Worm (Caenorhabditis elegans) whole organism, midembryonic: Measurements from ENCODE around the gene cin-4.

Experiments
- T22C8.4 ChIP-seq: fragments of 200-800 bp; sonication (Bioruptor generic); IDR thresholded peaks from 2 replicates; pipeline ENCODE4 v1.3.6; 2022; ENCODE audit warnings: missing genetic modification characterization, missing compliant biosample characterization
- cog-1 ChIP-seq: sonication (generic microtip); optimal IDR thresholded peaks from 2 replicates; lab custom pipeline; 2016; ENCODE audit warnings: missing genetic modification characterization, missing compliant biosample characterization
- flt-1 ChIP-seq: fragments of 200-800 bp; sonication (Bioruptor generic); IDR thresholded peaks from 2 replicates; pipeline ENCODE4 v1.3.6; 2022; ENCODE audit warnings: missing genetic modification characterization, missing compliant biosample characterization
- klf-2 ChIP-seq: fragments of 200-800 bp; sonication (Bioruptor generic); conservative IDR thresholded peaks from 2 replicates; pipeline ENCODE4 v1.3.6; 2022; ENCODE audit warnings: missing genetic modification reagents, missing genetic modification characterization, missing compliant biosample characterization
- med-1 ChIP-seq: sonication (generic microtip); optimal IDR thresholded peaks from 2 replicates; lab custom pipeline; 2017; ENCODE audit warnings: missing genetic modification characterization, mild to moderate bottlenecking, missing compliant biosample characterization, antibody characterized with exemption, missing genetic modification reagents; ENCODE audit not compliant: insufficient read depth
- ref-1 ChIP-seq: fragments of 200-800 bp; sonication (Bioruptor generic); conservative IDR thresholded peaks from 2 replicates; pipeline ENCODE4 v1.3.6; 2022; ENCODE audit warnings: missing genetic modification reagents, missing genetic modification characterization, missing compliant biosample characterization
- tab-1 ChIP-seq: fragments of 200-800 bp; sonication (Bioruptor generic); IDR thresholded peaks from 2 replicates; pipeline ENCODE4 v1.3.6; 2022; ENCODE audit warnings: missing genetic modification characterization, missing compliant biosample characterization
- ztf-23 ChIP-seq: fragments of 200-800 bp; sonication (Bioruptor generic); IDR thresholded peaks from 2 replicates; pipeline ENCODE4 v1.3.6; 2022; ENCODE audit warnings: missing genetic modification reagents, missing genetic modification characterization, missing compliant biosample characterization
- ztf-29 ChIP-seq: fragments of 200-800 bp; sonication (Bioruptor generic); IDR thresholded peaks from 2 replicates; pipeline ENCODE4 v1.3.6; 2022; ENCODE audit warnings: missing genetic modification reagents, missing genetic modification characterization, missing compliant biosample characterization

cin-4 gene

DNA sequence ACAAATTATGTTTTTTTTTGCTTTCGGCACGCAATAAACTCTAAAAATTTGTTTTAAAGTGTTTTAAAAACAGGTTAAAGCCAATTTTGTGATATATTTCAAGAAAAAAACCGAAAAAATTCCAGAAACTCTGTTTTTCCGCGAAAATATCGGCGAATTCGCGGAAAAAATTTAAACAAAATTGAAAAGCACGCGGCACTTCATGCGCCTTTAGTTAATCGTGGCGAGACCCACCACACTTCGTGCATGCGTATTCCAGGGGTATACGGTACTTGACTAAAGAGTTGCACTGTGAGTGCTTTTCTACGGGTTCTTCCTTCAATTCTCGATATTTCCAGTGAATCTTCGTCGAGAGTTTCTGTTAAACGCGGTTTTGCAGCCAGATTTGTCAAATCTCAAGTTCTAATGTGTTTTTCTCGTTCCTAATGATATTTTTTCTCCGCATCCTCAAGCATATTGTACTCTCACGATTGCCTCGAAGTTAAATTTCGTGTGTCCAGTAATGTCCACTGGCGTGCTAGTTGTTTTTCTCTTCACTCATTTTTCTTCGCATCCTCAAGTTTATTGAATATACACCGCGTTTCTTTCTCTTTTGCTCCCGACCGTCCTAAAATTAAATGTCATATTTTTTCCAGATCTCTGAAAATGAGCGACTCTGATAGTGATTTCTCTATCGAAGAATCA is at the start of gene cin-4:
Gene cin-4 (plus strand): TSS at position 634 of the 684 bp plus-strand sequence.
- TF ChIP-seq ztf-29 (GFP tag; lab: Robert Waterston, UW) (no peak), ref-1 (no peak), med-1 (GFP tag; lab: Kevin White, UChicago) (no peak), flt-1 (GFP tag; lab: Robert Waterston, UW) (no peak), T22C8.4 (no peak), cog-1 (tag; lab: Kevin White, UChicago) (no peak), klf-2 (no peak)

DNA sequence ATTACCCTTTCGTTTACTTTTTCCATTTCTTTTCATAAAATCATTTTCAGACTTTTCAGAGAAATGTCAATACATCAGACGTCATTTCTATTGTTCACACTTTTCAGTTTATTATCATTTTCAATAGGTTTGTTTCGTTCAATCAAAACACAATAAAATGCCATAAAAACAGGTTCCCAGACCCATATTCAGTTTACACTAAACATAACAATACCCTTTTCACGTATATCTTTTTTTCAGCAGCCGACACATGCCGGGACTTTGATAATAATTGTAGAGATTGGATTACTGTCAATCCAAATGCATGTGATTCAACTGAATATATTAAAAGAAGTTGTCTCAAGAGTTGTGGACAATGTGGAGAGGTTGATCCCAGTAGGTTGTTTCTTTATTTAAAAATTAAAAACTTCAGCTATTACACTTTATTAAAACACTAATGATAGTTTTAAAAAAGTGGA is 48.2 kb upstream of the cin-4 start, which contains the start of gene C15F1.1:
Gene C15F1.1 (plus strand): TSS at position 51 of the 458 bp plus-strand sequence.
- TF ChIP-seq klf-2 = no peak
- no peak for TF ChIP-seq tab-1 (GFP tag; lab: Robert Waterston, UW)
- no peak for TF ChIP-seq med-1 (GFP tag; lab: Kevin White, UChicago)
- no peak for TF ChIP-seq flt-1 (GFP tag; lab: Robert Waterston, UW)
- no peak for TF ChIP-seq cog-1 (tag; lab: Kevin White, UChicago)
- no peak for TF ChIP-seq T22C8.4
- TF ChIP-seq ztf-23 (GFP tag; lab: Robert Waterston, UW) = no peak
- no peak for TF ChIP-seq ref-1
- TF ChIP-seq ztf-29 (GFP tag; lab: Robert Waterston, UW) = no peak

DNA sequence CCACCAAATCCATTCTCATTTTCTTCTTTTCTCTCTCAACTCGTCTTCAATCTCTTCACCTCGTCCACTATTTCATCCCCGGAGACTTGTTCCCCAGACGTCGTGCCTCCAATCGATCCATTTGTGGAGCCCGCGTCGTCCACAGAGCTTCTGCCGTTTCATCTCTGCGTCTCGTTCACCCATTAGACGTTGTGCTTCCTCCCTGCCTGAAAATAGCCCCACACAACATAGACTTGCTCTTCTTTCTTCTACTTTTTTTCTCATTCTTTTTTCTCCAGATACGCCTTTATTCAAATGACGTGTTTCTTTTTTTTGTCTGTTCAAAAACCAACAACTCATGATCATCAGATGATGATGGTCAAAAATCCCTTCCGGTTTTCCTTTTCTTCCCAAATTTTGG is 45.1 kb upstream of the cin-4 start:
- TF ChIP-seq klf-2 = no peak
- TF ChIP-seq ztf-29 (GFP tag; lab: Robert Waterston, UW) = no peak
- no peak for TF ChIP-seq cog-1 (tag; lab: Kevin White, UChicago)
- no peak for TF ChIP-seq tab-1 (GFP tag; lab: Robert Waterston, UW)
- no peak for TF ChIP-seq med-1 (GFP tag; lab: Kevin White, UChicago)
- no peak for TF ChIP-seq T22C8.4
- no peak for TF ChIP-seq ztf-23 (GFP tag; lab: Robert Waterston, UW)
- no peak for TF ChIP-seq flt-1 (GFP tag; lab: Robert Waterston, UW)
- no peak for TF ChIP-seq ref-1

DNA sequence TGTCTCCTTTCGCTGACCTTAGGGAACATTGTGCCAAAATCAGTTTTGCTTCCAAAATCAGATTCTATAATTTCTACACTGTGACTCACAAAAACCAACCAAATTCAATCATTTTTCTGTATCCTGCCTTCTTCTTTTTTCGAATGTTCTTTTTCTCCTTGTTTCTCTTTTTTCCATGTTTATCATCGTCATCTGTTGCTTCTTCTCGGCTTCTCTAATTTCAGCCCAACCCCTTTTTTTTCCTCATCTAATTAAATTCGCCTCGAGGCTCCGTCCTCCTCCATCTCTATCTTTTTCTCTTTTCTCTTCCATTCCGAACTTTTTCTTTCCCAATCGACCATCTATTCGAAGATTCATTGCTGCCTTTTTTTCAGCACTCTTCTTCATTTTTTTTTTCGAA is 43.4 kb upstream of the cin-4 start, which contains the start of gene unc-104:
Gene unc-104 (plus strand): TSS at position 311 of the 400 bp plus-strand sequence.
- TF ChIP-seq tab-1 (GFP tag; lab: Robert Waterston, UW) (no peak), med-1 (GFP tag; lab: Kevin White, UChicago) (no peak), flt-1 (GFP tag; lab: Robert Waterston, UW) (no peak), ztf-23 (GFP tag; lab: Robert Waterston, UW) (no peak), ztf-29 (GFP tag; lab: Robert Waterston, UW) (no peak), cog-1 (tag; lab: Kevin White, UChicago) (no peak), ref-1 (no peak), klf-2 (no peak)

DNA sequence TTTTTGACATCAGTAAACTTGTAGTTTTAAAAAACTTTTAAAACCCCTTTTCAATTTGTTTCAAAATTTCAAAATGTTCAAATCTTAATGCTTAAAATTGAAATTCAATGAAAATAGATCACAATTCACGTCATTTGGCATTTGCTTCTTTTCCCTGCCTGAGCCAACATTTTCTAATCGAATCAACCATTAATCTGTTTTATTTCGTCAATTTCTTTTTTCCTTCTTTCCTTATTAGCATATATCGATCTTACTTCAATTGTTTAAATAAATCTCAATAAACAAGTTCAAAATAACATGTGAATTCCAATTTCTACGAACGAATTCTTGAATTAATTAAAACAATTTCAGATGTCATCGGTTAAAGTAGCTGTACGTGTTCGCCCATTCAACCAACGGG is 42.5 kb upstream of the cin-4 start:
- TF ChIP-seq ref-1 = no peak
- no peak for TF ChIP-seq ztf-23 (GFP tag; lab: Robert Waterston, UW)
- TF ChIP-seq T22C8.4 = no peak
- no peak for TF ChIP-seq ztf-29 (GFP tag; lab: Robert Waterston, UW)
- no peak for TF ChIP-seq med-1 (GFP tag; lab: Kevin White, UChicago)
- TF ChIP-seq flt-1 (GFP tag; lab: Robert Waterston, UW) = no peak
- TF ChIP-seq klf-2 = no peak
- no peak for TF ChIP-seq tab-1 (GFP tag; lab: Robert Waterston, UW)
- no peak for TF ChIP-seq cog-1 (tag; lab: Kevin White, UChicago)

DNA sequence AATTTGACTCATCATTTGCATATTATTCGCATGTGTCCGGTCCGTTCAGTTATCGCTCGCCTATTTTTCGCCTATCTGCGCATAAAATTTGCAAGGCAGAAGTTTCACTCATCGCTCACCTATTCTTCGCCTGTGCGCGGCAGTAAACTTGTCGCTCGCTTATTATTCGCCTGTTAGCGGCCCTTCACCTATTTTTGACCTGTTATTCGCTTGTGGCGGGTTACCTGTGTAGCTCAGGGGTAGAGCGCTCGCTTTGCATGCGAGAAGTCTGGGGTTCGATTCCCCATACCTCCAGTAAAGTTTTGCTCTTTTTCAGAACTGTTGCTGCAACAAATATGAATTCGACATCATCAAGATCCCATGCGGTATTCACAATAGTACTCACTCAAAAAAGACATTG is 36.7 kb upstream of the cin-4 start:
- TF ChIP-seq med-1 (GFP tag; lab: Kevin White, UChicago) = peak; percentile 7
- TF ChIP-seq cog-1 (tag; lab: Kevin White, UChicago) = peak; percentile 38
- peak; percentile 93 for TF ChIP-seq ztf-29 (GFP tag; lab: Robert Waterston, UW)
- peak; percentile 95 for TF ChIP-seq tab-1 (GFP tag; lab: Robert Waterston, UW)
- TF ChIP-seq flt-1 (GFP tag; lab: Robert Waterston, UW) = peak; percentile 98
- TF ChIP-seq ztf-23 (GFP tag; lab: Robert Waterston, UW) = peak; percentile 89
- TF ChIP-seq T22C8.4 = peak; percentile 88
- peak; percentile 92 for TF ChIP-seq ref-1
- peak; percentile 85 for TF ChIP-seq klf-2

DNA sequence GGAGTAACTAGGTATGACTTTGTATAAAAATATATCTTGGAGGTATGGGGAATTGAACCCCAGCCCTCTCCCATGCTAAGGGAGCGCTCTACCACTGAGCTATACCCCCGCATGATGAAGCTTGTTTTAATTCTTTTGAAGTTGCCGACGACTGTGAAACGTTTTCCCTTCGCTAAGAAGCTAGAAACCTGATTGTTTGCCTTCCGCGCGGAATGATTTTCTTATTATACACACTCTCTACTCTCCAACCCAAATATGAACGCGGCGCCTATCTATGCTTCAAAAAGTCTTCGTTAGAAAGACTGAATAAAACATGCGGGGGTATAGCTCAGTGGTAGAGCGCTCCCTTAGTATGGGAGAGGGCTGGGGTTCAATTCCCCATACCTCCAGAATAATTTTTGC is 35.1 kb upstream of the cin-4 start:
- TF ChIP-seq T22C8.4 (no peak), ztf-23 (GFP tag; lab: Robert Waterston, UW) (peak; percentile 71; the same call in 1 of the 2 replicates), klf-2 (peak; percentile 58; the same call in 1 of the 2 replicates), flt-1 (GFP tag; lab: Robert Waterston, UW) (peak; percentile 71; the same call in 1 of the 2 replicates)

DNA sequence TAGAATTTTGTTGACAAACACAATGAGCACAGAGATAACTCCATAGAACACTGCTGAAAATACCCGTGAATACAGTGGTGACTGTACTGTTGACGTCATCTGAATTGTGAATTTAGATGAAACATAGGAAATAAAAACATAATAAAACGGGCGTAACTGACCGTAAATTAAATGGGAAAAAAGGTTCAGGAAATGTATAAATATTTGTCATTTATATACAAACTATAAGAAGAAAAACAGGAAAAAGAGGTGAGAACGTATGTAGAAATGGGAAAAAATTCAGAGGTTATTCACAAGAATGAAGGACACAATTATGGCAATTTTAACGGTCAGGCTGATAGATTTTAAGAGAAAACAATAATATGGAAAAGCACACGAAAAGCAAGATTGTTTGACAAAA is 25.5 kb upstream of the cin-4 start, which contains the start of gene sqv-7:
Gene sqv-7 (minus strand): TSS at position 101 of the 400 bp plus-strand sequence.
- TF ChIP-seq ref-1 = no peak
- TF ChIP-seq ztf-23 (GFP tag; lab: Robert Waterston, UW) = no peak
- no peak for TF ChIP-seq klf-2
- no peak for TF ChIP-seq tab-1 (GFP tag; lab: Robert Waterston, UW)
- no peak for TF ChIP-seq med-1 (GFP tag; lab: Kevin White, UChicago)
- no peak for TF ChIP-seq T22C8.4
- TF ChIP-seq ztf-29 (GFP tag; lab: Robert Waterston, UW) = no peak
- no peak for TF ChIP-seq cog-1 (tag; lab: Kevin White, UChicago)
- TF ChIP-seq flt-1 (GFP tag; lab: Robert Waterston, UW) = no peak

DNA sequence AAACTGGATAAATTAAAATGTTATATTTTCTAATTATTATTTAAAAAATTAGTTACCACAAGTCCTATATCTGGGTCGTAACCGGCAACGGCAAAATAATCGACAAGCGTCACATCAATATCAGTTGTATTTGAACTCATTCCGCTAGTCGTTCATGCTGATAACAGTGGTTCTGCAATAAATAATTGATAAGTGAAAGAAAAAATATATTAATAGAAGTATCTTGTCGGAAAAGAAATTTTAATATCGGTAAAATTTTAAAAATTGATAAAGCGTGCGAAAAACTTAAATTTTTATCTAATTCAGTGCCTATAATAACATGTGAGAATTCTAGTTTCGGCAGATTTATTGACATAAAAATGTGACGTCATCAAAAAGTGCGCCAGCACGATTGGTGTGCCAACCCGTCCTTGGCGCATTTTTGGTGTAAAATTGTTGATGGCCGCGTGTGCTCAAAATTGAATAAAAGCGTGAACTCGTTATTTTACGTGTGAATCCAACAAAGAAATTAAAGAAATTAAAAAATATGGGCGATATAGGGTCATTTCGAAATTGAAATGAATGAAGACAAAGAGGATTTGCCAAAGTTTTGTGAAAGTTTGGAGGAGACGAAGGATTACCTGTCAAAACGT is 15.6 kb upstream of the cin-4 start, which contains the start of the genes lst-6 and lst-5:
Gene lst-6 (minus strand): TSS at position 140 of the 632 bp plus-strand sequence.
Gene lst-5 (plus strand): TSS at position 544 of the 632 bp plus-strand sequence.
- TF ChIP-seq ztf-23 (GFP tag; lab: Robert Waterston, UW) (no peak), med-1 (GFP tag; lab: Kevin White, UChicago) (peak; percentile 10)
